Fruit fly (Drosophila melanogaster): Measurements from ENCODE around the gene dpr19.

dm6 chr2L:10378631-10379030 is 2.7 kb downstream of the dpr19 start:
- no peak for TF ChIP-seq CG14655 (GFP tag; optimal IDR thresholded peaks at IDR 0.05)
- no peak for TF ChIP-seq fd96Ca (GFP tag; IDR thresholded peaks at IDR 0.05)
- TF ChIP-seq Snoo (tag; optimal IDR thresholded peaks at IDR 0.05), result no peak
- no peak for TF ChIP-seq CG13204 (GFP tag; optimal IDR thresholded peaks at IDR 0.05)
- TF ChIP-seq Ets98B (GFP tag; IDR thresholded peaks at IDR 0.05), result no peak
- no peak for TF ChIP-seq EcR (GFP tag; optimal IDR thresholded peaks at IDR 0.05)
- TF ChIP-seq rn (GFP tag; IDR thresholded peaks at IDR 0.05), result no peak
